Worm (Caenorhabditis elegans): ENCODE results near the gene clc-29.

DNA sequence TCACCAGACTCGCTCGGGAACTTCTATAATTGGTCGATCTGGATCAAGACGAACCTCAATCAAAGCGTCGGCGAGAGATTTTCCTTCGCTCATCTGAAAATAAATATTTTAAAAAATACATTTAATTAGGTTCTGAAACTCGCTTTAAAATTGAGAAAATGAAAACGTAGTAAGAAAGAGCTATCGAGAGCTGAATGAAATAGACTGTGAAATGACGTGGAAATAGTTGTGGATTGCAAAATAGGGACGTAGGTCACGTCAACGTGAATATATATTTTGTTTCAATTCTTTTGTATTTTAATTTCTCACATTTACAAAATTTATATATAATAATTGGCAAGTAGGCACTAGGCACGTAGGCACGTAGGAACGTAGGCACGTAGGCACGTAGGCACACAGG, 13.3 kb downstream of the clc-29 start, which contains the start of gene ZC262.4:
- no peak for TF ChIP-seq aly-1 (tag; optimal IDR thresholded peaks at IDR 0.05)
- TF ChIP-seq scrt-1 (GFP tag; IDR thresholded peaks at IDR 0.05), result no peak
- TF ChIP-seq ama-1 (optimal IDR thresholded peaks at IDR 0.05), result no peak
- TF ChIP-seq pes-1 (GFP tag; IDR thresholded peaks at IDR 0.05), result no peak

All from whole organism, early embryonic.